Worm (Caenorhabditis elegans) whole organism, young adult: ENCODE measurements around the gene R04B3.3.

ENCODE experiments used
- B0019.2 ChIP-seq: fragments of 200-800 bp; sonication (Bioruptor generic); conservative IDR thresholded peaks from 2 replicates; pipeline ENCODE4 v1.3.6; 2022; ENCODE audit warnings: missing genetic modification reagents, missing genetic modification characterization, missing compliant biosample characterization
- F22D6.2 ChIP-seq: sonication (generic microtip); optimal IDR thresholded peaks from 2 replicates; lab custom pipeline; 2016; ENCODE audit warnings: mild to moderate bottlenecking, missing genetic modification characterization, missing compliant biosample characterization
- F55B11.4 ChIP-seq: sonication (generic microtip); optimal IDR thresholded peaks from 2 replicates; lab custom pipeline; 2016; ENCODE audit warnings: missing compliant biosample characterization, missing genetic modification characterization, borderline replicate concordance; ENCODE audit not compliant: insufficient read depth
- F57A8.1 ChIP-seq: fragments of 200-800 bp; sonication (Bioruptor generic); optimal IDR thresholded peaks from 2 replicates; lab custom pipeline; 2018; ENCODE audit warnings: mild to moderate bottlenecking, missing genetic modification characterization, moderate library complexity, missing compliant biosample characterization
- Y53F4B.3 ChIP-seq: fragments of 200-800 bp; sonication (Bioruptor generic); IDR thresholded peaks from 2 replicates; pipeline ENCODE4 v1.3.6; 2022; ENCODE audit warnings: missing genetic modification reagents, missing genetic modification characterization, missing compliant biosample characterization
- ZK185.1 ChIP-seq: sonication (generic microtip); optimal IDR thresholded peaks from 2 replicates; lab custom pipeline; 2016; ENCODE audit warnings: mild to moderate bottlenecking, missing genetic modification characterization, missing compliant biosample characterization; ENCODE audit not compliant: poor library complexity, severe bottlenecking
- akir-1 ChIP-seq: fragments of 200-800 bp; sonication (Bioruptor generic); optimal IDR thresholded peaks from 2 replicates; lab custom pipeline; 2018; ENCODE audit warnings: mild to moderate bottlenecking, missing genetic modification characterization, moderate library complexity, missing compliant biosample characterization
- ama-1 ChIP-seq, 3 experiments: fragments of 150-350 bp in 1 of 3; sonication (generic microtip) in 2 of 3; optimal IDR thresholded peaks; 2 replicates each; lab custom pipeline; 2014 to 2018; ENCODE audit warnings: missing biosample characterization in 2 of 3, missing genetic modification characterization in 2 of 3, missing genetic modification reagents in 2 of 3
- atf-7 ChIP-seq: sonication (generic microtip); optimal IDR thresholded peaks from 2 replicates; lab custom pipeline; 2017; ENCODE audit warnings: mild to moderate bottlenecking, missing genetic modification characterization, missing compliant biosample characterization
- bed-2 ChIP-seq: fragments of 200-800 bp; sonication (Bioruptor generic); IDR thresholded peaks from 2 replicates; pipeline ENCODE4 v1.3.6; 2022; ENCODE audit warnings: missing genetic modification reagents, missing genetic modification characterization, missing compliant biosample characterization
- cebp-1 ChIP-seq, 2 experiments: fragments of 200-800 bp in 1 of 2; sonication (Bioruptor generic) in 1 of 2; sonication (generic microtip) in 1 of 2; IDR thresholded peaks in 1 of 2; optimal IDR thresholded peaks in 1 of 2; 2 replicates each; pipeline versions ENCODE4 v1.3.6 to Lab custom; 2017 to 2022; ENCODE audit warnings: missing compliant biosample characterization in 2 of 2, missing genetic modification characterization in 2 of 2, mild to moderate bottlenecking in 1 of 2, missing genetic modification reagents in 1 of 2, moderate library complexity in 1 of 2
- cebp-2 ChIP-seq: fragments of 200-800 bp; sonication (Bioruptor generic); IDR thresholded peaks from 2 replicates; pipeline ENCODE4 v1.3.6; 2022; ENCODE audit warnings: missing genetic modification characterization, missing compliant biosample characterization
- chd-7 ChIP-seq: sonication (generic microtip); optimal IDR thresholded peaks from 2 replicates; lab custom pipeline; 2016; ENCODE audit warnings: mild to moderate bottlenecking, missing genetic modification characterization, moderate library complexity, missing compliant biosample characterization
- dox-1 ChIP-seq: fragments of 200-800 bp; sonication (Bioruptor generic); IDR thresholded peaks from 2 replicates; pipeline ENCODE4 v1.3.6; 2022; ENCODE audit warnings: missing genetic modification reagents, missing genetic modification characterization, missing compliant biosample characterization
- egl-18 ChIP-seq: fragments of 200-800 bp; sonication (Bioruptor generic); IDR thresholded peaks from 2 replicates; pipeline ENCODE4 v1.3.6; 2022; ENCODE audit warnings: missing genetic modification reagents, missing genetic modification characterization, missing compliant biosample characterization
- hmg-1.2 ChIP-seq: fragments of 200-800 bp; sonication (Bioruptor generic); IDR thresholded peaks from 2 replicates; pipeline ENCODE4 v1.3.6; 2022; ENCODE audit warnings: missing genetic modification reagents, missing genetic modification characterization, missing compliant biosample characterization
- hmg-20 ChIP-seq: fragments of 200-800 bp; sonication (Bioruptor generic); IDR thresholded peaks from 2 replicates; pipeline ENCODE4 v1.3.6; 2022; ENCODE audit warnings: missing genetic modification reagents, missing genetic modification characterization, missing compliant biosample characterization
- hsf-1 ChIP-seq: fragments of 200-800 bp; sonication (Bioruptor generic); IDR thresholded peaks from 2 replicates; pipeline ENCODE4 v1.3.6; 2022; ENCODE audit warnings: missing genetic modification reagents, missing genetic modification characterization, missing compliant biosample characterization
- let-607 ChIP-seq, 2 experiments: fragments of 200-800 bp in 1 of 2; sonication (Bioruptor generic) in 1 of 2; sonication (generic microtip) in 1 of 2; optimal IDR thresholded peaks; 2 replicates each; lab custom pipeline; 2016 to 2018; ENCODE audit warnings: mild to moderate bottlenecking in 2 of 2, missing compliant biosample characterization in 2 of 2, missing genetic modification characterization in 2 of 2, moderate library complexity in 2 of 2, missing genotype in 1 of 2
- lin-26 ChIP-seq: fragments of 200-800 bp; sonication (Bioruptor generic); IDR thresholded peaks from 2 replicates; pipeline ENCODE4 v1.3.6; 2022; ENCODE audit warnings: missing genetic modification reagents, missing genetic modification characterization, missing compliant biosample characterization
- lin-35 ChIP-seq, 3 experiments: fragments of 150-350 bp in 2 of 3; sonication (generic microtip) in 1 of 3; optimal IDR thresholded peaks; 2 replicates each; lab custom pipeline; 2014 to 2018; ENCODE audit warnings: missing biosample characterization in 3 of 3, missing genetic modification characterization in 3 of 3, missing genetic modification reagents in 3 of 3
- lin-40 ChIP-seq: sonication (generic microtip); optimal IDR thresholded peaks from 2 replicates; lab custom pipeline; 2016; ENCODE audit warnings: missing genetic modification characterization, mild to moderate bottlenecking, missing compliant biosample characterization, missing genotype, missing genetic modification reagents
- lir-1 ChIP-seq: fragments of 200-800 bp; sonication (Bioruptor generic); conservative IDR thresholded peaks from 2 replicates; pipeline ENCODE4 v1.3.6; 2022; ENCODE audit warnings: missing genetic modification reagents, missing genetic modification characterization, missing compliant biosample characterization
- lsl-1 ChIP-seq: fragments of 200-800 bp; sonication (Bioruptor generic); optimal IDR thresholded peaks from 2 replicates; lab custom pipeline; 2018; ENCODE audit warnings: mild to moderate bottlenecking, missing genetic modification characterization, moderate library complexity, missing compliant biosample characterization
- madf-10 ChIP-seq: sonication (generic microtip); optimal IDR thresholded peaks from 2 replicates; lab custom pipeline; 2016; ENCODE audit warnings: mild to moderate bottlenecking, missing genetic modification characterization, missing compliant biosample characterization
- madf-8 ChIP-seq: fragments of 200-800 bp; sonication (Bioruptor generic); conservative IDR thresholded peaks from 2 replicates; pipeline ENCODE4 v1.3.6; 2022; ENCODE audit warnings: missing genetic modification reagents, missing genetic modification characterization, missing compliant biosample characterization
- mcd-1 ChIP-seq: fragments of 200-800 bp; sonication (Bioruptor generic); IDR thresholded peaks from 2 replicates; pipeline ENCODE4 v1.3.6; 2022; ENCODE audit warnings: missing genetic modification reagents, missing genetic modification characterization, missing compliant biosample characterization
- mel-28 ChIP-seq: sonication (generic microtip); optimal IDR thresholded peaks from 2 replicates; lab custom pipeline; 2016; ENCODE audit warnings: borderline replicate concordance, mild to moderate bottlenecking, missing genetic modification characterization, missing compliant biosample characterization
- mes-4 ChIP-seq: sonication (generic microtip); optimal IDR thresholded peaks from 2 replicates; lab custom pipeline; 2016; ENCODE audit warnings: missing genotype, missing genetic modification characterization, missing compliant biosample characterization
- nfya-1 ChIP-seq: sonication (generic microtip); optimal IDR thresholded peaks from 2 replicates; lab custom pipeline; 2017; ENCODE audit warnings: antibody characterized with exemption, missing compliant biosample characterization, missing genetic modification characterization, borderline replicate concordance; ENCODE audit not compliant: insufficient read depth
- nfya-2 ChIP-seq: fragments of 200-800 bp; sonication (Bioruptor generic); IDR thresholded peaks from 2 replicates; pipeline ENCODE4 v1.3.6; 2022; ENCODE audit warnings: missing genetic modification reagents, missing genetic modification characterization, missing compliant biosample characterization
- nhr-120 ChIP-seq: fragments of 200-800 bp; sonication (Bioruptor generic); IDR thresholded peaks from 2 replicates; pipeline ENCODE4 v1.3.6; 2022; ENCODE audit warnings: missing genetic modification characterization, missing compliant biosample characterization
- nhr-27 ChIP-seq: fragments of 200-800 bp; sonication (Bioruptor generic); optimal IDR thresholded peaks from 2 replicates; lab custom pipeline; 2018; ENCODE audit warnings: mild to moderate bottlenecking, missing genetic modification characterization, moderate library complexity, missing compliant biosample characterization
- rcor-1 ChIP-seq: fragments of 200-800 bp; sonication (Bioruptor generic); IDR thresholded peaks from 2 replicates; pipeline ENCODE4 v1.3.6; 2022; ENCODE audit warnings: missing genetic modification reagents, missing genetic modification characterization, missing compliant biosample characterization
- rec-8 ChIP-seq, 2 experiments: sonication (generic microtip); optimal IDR thresholded peaks; 2 replicates each; lab custom pipeline; 2016; ENCODE audit warnings: mild to moderate bottlenecking in 2 of 2, missing genetic modification characterization in 2 of 2, missing genetic modification reagents in 2 of 2, missing genotype in 2 of 2, missing biosample characterization in 1 of 2, missing compliant biosample characterization in 1 of 2, moderate library complexity in 1 of 2
- repo-1 ChIP-seq: sonication (generic microtip); optimal IDR thresholded peaks from 2 replicates; lab custom pipeline; 2017; ENCODE audit warnings: mild to moderate bottlenecking, missing genetic modification characterization, missing compliant biosample characterization
- rpc-1 ChIP-seq, 2 experiments: fragments of 150-350 bp in 1 of 2; sonication (generic microtip) in 1 of 2; optimal IDR thresholded peaks; 2 replicates each; lab custom pipeline; 2014 to 2018; ENCODE audit warnings: missing biosample characterization in 1 of 2, missing genetic modification characterization in 1 of 2, missing genetic modification reagents in 1 of 2, missing genotype in 1 of 2
- snpc-1.1 ChIP-seq: sonication (generic microtip); optimal IDR thresholded peaks from 2 replicates; lab custom pipeline; 2017; ENCODE audit warnings: missing genetic modification characterization, mild to moderate bottlenecking, missing compliant biosample characterization, antibody characterized with exemption, moderate library complexity, missing genotype, missing genetic modification reagents; ENCODE audit not compliant: insufficient read depth
- snpc-4 ChIP-seq, 5 experiments: fragments of 150-350 bp in 1 of 5; sonication (generic microtip) in 4 of 5; optimal IDR thresholded peaks; 2 replicates each; lab custom pipeline; 2014 to 2018; ENCODE audit warnings: missing genetic modification characterization in 5 of 5, missing biosample characterization in 3 of 5, antibody characterized with exemption in 2 of 5, mild to moderate bottlenecking in 2 of 5, missing compliant biosample characterization in 2 of 5, missing genotype in 2 of 5, moderate library complexity in 2 of 5, missing genetic modification reagents in 1 of 5
- somi-1 ChIP-seq: fragments of 200-800 bp; sonication (Bioruptor generic); optimal IDR thresholded peaks from 2 replicates; lab custom pipeline; 2018; ENCODE audit warnings: mild to moderate bottlenecking, missing genetic modification characterization, missing compliant biosample characterization
- tbx-9 ChIP-seq: sonication (generic microtip); optimal IDR thresholded peaks from 2 replicates; lab custom pipeline; 2016; ENCODE audit warnings: borderline replicate concordance, missing genetic modification characterization, inconsistent platforms, missing compliant biosample characterization
- unc-130 ChIP-seq: sonication (generic microtip); optimal IDR thresholded peaks from 2 replicates; lab custom pipeline; 2016; ENCODE audit warnings: missing genetic modification reagents, missing genetic modification characterization, missing compliant biosample characterization
- zfh-2 ChIP-seq: fragments of 200-800 bp; sonication (Bioruptor generic); conservative IDR thresholded peaks from 2 replicates; pipeline ENCODE4 v1.3.6; 2022; ENCODE audit warnings: missing genetic modification reagents, missing genetic modification characterization, missing compliant biosample characterization
- ztf-18 ChIP-seq: sonication (generic microtip); optimal IDR thresholded peaks from 2 replicates; lab custom pipeline; 2016; ENCODE audit warnings: missing genotype, mild to moderate bottlenecking, missing genetic modification characterization, missing compliant biosample characterization
- ztf-3 ChIP-seq: fragments of 200-800 bp; sonication (Bioruptor generic); optimal IDR thresholded peaks from 2 replicates; lab custom pipeline; 2018; ENCODE audit warnings: mild to moderate bottlenecking, missing genetic modification characterization, missing compliant biosample characterization

Gene R04B3.3

ce11 chrX:2432459-2432858 lies 43.3 kb downstream of the R04B3.3 start (continued):
- TF ChIP-seq cebp-2, result no peak
- no peak for TF ChIP-seq lin-35 (GFP tag; optimal IDR thresholded peaks at IDR 0.05; lab: Kevin White, UChicago)
- TF ChIP-seq unc-130 (GFP tag; lab: Kevin White, UChicago), result no peak
- TF ChIP-seq repo-1 (tag; lab: Kevin White, UChicago), result no peak
- TF ChIP-seq let-607 (tag; optimal IDR thresholded peaks at IDR 0.05; lab: Kevin White, UChicago), result no peak
- TF ChIP-seq mcd-1 (GFP tag; lab: Robert Waterston, UW), result no peak; the same call in 1 of the 2 replicates
- 0 out of 2 replicates have a peak, but pooled peaks have one; percentile 29 for TF ChIP-seq cebp-1 (GFP tag; IDR thresholded peaks at IDR 0.05; lab: Robert Waterston, UW)
- TF ChIP-seq cebp-1 (tag; optimal IDR thresholded peaks at IDR 0.05; lab: Kevin White, UChicago), result no peak
- no peak for TF ChIP-seq nfya-1
- TF ChIP-seq ztf-18, result peak; percentile 29
- TF ChIP-seq tbx-9, result no peak
- no peak for TF ChIP-seq rec-8 (tag; optimal IDR thresholded peaks at IDR 0.05; lab: Kevin White, UChicago)
- no peak for TF ChIP-seq madf-8
- TF ChIP-seq zfh-2 (GFP tag; lab: Robert Waterston, UW), result peak; percentile 98
- TF ChIP-seq ztf-3 (GFP tag; lab: Kevin White, UChicago), result no peak
- TF ChIP-seq madf-10 (tag; lab: Kevin White, UChicago), result peak; percentile 10
- TF ChIP-seq Y53F4B.3, result no peak
- TF ChIP-seq atf-7 (tag; lab: Kevin White, UChicago), result no peak
- TF ChIP-seq lsl-1, result no peak
- TF ChIP-seq lin-40, result peak; percentile 44
- TF ChIP-seq nhr-120 (GFP tag; lab: Robert Waterston, UW), result no peak
- no peak for TF ChIP-seq F57A8.1
- no peak for TF ChIP-seq snpc-4 (GFP tag; optimal IDR thresholded peaks at IDR 0.05; lab: Kevin White, UChicago)
- no peak for TF ChIP-seq snpc-4 (tag; optimal IDR thresholded peaks at IDR 0.05; lab: Kevin White, UChicago)
- no peak for TF ChIP-seq hmg-20 (GFP tag; lab: Robert Waterston, UW)
- no peak for TF ChIP-seq F22D6.2 (tag; lab: Kevin White, UChicago)
- peak; percentile 3 for TF ChIP-seq chd-7 (tag; lab: Kevin White, UChicago)
- no peak for TF ChIP-seq ama-1 (optimal IDR thresholded peaks at IDR 0.05; lab: Kevin White, UChicago)
- TF ChIP-seq ama-1 (GFP tag; optimal IDR thresholded peaks at IDR 0.05; lab: Kevin White, UChicago), result no peak
- 0 out of 2 replicates have a peak, but pooled peaks have one; percentile 14 for TF ChIP-seq lin-26 (GFP tag; lab: Robert Waterston, UW)
- no peak for TF ChIP-seq somi-1 (GFP tag; lab: Kevin White, UChicago)
- TF ChIP-seq ZK185.1 (tag; lab: Kevin White, UChicago), result peak; percentile 6
- no peak for TF ChIP-seq mel-28 (tag; lab: Kevin White, UChicago)
- peak; percentile 55; the same call in 1 of the 2 replicates for TF ChIP-seq dox-1 (GFP tag; lab: Robert Waterston, UW)
- TF ChIP-seq B0019.2 (GFP tag; lab: Robert Waterston, UW), result no peak
- no peak for TF ChIP-seq mes-4
- TF ChIP-seq egl-18 (GFP tag; lab: Robert Waterston, UW), result no peak
- no peak for TF ChIP-seq snpc-1.1 (tag; lab: Kevin White, UChicago)
- TF ChIP-seq akir-1 (GFP tag; lab: Kevin White, UChicago), result no peak
- no peak for TF ChIP-seq nhr-27 (tag; lab: Kevin White, UChicago)
- no peak for TF ChIP-seq F55B11.4
- TF ChIP-seq lir-1, result no peak
- no peak for TF ChIP-seq rpc-1 (optimal IDR thresholded peaks at IDR 0.05; lab: Kevin White, UChicago)
- no peak for TF ChIP-seq rpc-1 (tag; optimal IDR thresholded peaks at IDR 0.05; lab: Kevin White, UChicago)
- no peak for TF ChIP-seq rcor-1 (GFP tag; lab: Robert Waterston, UW)
- TF ChIP-seq nfya-2 (GFP tag; lab: Robert Waterston, UW), result no peak
- peak; percentile 58 for TF ChIP-seq hmg-1.2 (GFP tag; lab: Robert Waterston, UW)
- TF ChIP-seq bed-2 (GFP tag; lab: Robert Waterston, UW), result no peak
- no peak for TF ChIP-seq hsf-1 (GFP tag; lab: Robert Waterston, UW)
